Fruit fly (Drosophila melanogaster): ENCODE results near the gene chp.

DNA sequence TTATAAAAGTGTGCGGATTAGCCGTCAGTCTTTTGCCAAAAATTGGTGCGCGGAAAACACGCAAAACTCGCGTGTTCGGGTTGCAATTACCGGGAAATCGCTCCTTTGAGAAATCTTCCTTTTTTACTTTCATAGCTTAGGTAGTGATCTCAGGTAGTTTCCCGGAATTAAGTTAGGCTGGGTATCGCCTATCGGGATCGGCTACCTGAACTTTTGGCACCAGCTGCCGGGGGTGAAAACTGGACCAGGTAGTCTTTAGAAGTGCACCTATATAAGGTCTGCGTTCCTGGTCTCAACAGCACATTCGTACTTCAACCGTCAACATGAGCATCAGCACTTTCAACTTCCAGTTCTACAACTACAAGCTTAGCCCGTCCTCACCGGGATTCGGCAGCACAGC lies 17.5 kb downstream of the chp start, which contains the start of gene bnk:
- TF ChIP-seq CTCF (optimal IDR thresholded peaks at IDR 0.05) (no peak), CG8478 (optimal IDR thresholded peaks at IDR 0.05) (no peak)
